Worm (Caenorhabditis elegans) whole organism, L4 larva: Measurements from ENCODE around the gene fbxc-20.

Experiments
- F26F4.8 ChIP-seq: fragments of 200-800 bp; sonication (Bioruptor generic); conservative IDR thresholded peaks from 2 replicates; pipeline ENCODE4 v1.3.6; 2022; ENCODE audit warnings: missing genetic modification characterization, missing compliant biosample characterization
- egl-27 ChIP-seq: sonication (generic microtip); optimal IDR thresholded peaks from 3 replicates; lab custom pipeline; 2017; ENCODE audit warnings: missing biosample characterization, missing genetic modification reagents, missing genetic modification characterization
- lin-15B ChIP-seq: fragments of 150-350 bp; sonication (generic microtip); optimal IDR thresholded peaks from 3 replicates; lab custom pipeline; 2014; ENCODE audit warnings: missing biosample characterization, missing genetic modification characterization
- lsy-2 ChIP-seq, 2 experiments: fragments of 150-350 bp in 1 of 2; sonication (generic microtip) in 1 of 2; optimal IDR thresholded peaks; 2 replicates each; lab custom pipeline; 2014 to 2017; ENCODE audit warnings: missing biosample characterization in 2 of 2, missing genetic modification characterization in 2 of 2
- nhr-28 ChIP-seq: fragments of 150-350 bp; optimal IDR thresholded peaks from 2 replicates; lab custom pipeline; 2014; ENCODE audit warnings: missing biosample characterization, missing genetic modification characterization
- nhr-77 ChIP-seq: fragments of 150-350 bp; optimal IDR thresholded peaks from 2 replicates; lab custom pipeline; 2014; ENCODE audit warnings: missing biosample characterization, missing genetic modification characterization
- tag-97 ChIP-seq: fragments of 200-800 bp; sonication (Bioruptor generic); IDR thresholded peaks from 2 replicates; pipeline ENCODE4 v1.3.6; 2022; ENCODE audit warnings: missing genetic modification characterization, missing compliant biosample characterization
- unc-130 ChIP-seq: sonication (generic microtip); optimal IDR thresholded peaks from 2 replicates; lab custom pipeline; 2016; ENCODE audit warnings: missing genetic modification reagents, missing genetic modification characterization, missing compliant biosample characterization
- unc-62 ChIP-seq, 3 experiments: fragments of 150-350 bp in 1 of 3; sonication (generic microtip); optimal IDR thresholded peaks in 2 of 3; peaks in 1 of 3; 1 replicate in 1 of 3; 2 replicates in 2 of 3; lab custom pipeline; 2014 to 2017; ENCODE audit warnings: missing biosample characterization in 3 of 3, missing genetic modification characterization in 3 of 3, missing genetic modification reagents in 3 of 3, missing genotype in 1 of 3

- no peak for TF ChIP-seq F26F4.8 (GFP tag; lab: Robert Waterston, UW)
- no peak for TF ChIP-seq unc-130 (GFP tag; lab: Kevin White, UChicago)
- no peak for TF ChIP-seq egl-27 (tag; lab: Kevin White, UChicago)
- TF ChIP-seq unc-62 (GFP tag; optimal IDR thresholded peaks at IDR 0.05 in 1 of 2; lab: Kevin White, UChicago) = peak in 1 of 2 experiments; percentile 9
- no peak for TF ChIP-seq unc-62 (tag; optimal IDR thresholded peaks at IDR 0.05; lab: Kevin White, UChicago)
- no peak for TF ChIP-seq lin-15B (tag; lab: Kevin White, UChicago)
- no peak for TF ChIP-seq nhr-77 (tag; lab: Kevin White, UChicago)
- peak; percentile 19 for TF ChIP-seq nhr-28 (tag; lab: Kevin White, UChicago)
- no peak for TF ChIP-seq lsy-2 (tag; optimal IDR thresholded peaks at IDR 0.05; lab: Kevin White, UChicago)
- no peak for TF ChIP-seq tag-97 (GFP tag; lab: Robert Waterston, UW)
Observed at ce11 chrII:2412649-2413048, 6.3 kb upstream of the fbxc-20 start, which contains the start of gene fbxa-182.
